Fruit fly (Drosophila melanogaster): Measurements from ENCODE around the gene S6k.

Gene S6k

DNA sequence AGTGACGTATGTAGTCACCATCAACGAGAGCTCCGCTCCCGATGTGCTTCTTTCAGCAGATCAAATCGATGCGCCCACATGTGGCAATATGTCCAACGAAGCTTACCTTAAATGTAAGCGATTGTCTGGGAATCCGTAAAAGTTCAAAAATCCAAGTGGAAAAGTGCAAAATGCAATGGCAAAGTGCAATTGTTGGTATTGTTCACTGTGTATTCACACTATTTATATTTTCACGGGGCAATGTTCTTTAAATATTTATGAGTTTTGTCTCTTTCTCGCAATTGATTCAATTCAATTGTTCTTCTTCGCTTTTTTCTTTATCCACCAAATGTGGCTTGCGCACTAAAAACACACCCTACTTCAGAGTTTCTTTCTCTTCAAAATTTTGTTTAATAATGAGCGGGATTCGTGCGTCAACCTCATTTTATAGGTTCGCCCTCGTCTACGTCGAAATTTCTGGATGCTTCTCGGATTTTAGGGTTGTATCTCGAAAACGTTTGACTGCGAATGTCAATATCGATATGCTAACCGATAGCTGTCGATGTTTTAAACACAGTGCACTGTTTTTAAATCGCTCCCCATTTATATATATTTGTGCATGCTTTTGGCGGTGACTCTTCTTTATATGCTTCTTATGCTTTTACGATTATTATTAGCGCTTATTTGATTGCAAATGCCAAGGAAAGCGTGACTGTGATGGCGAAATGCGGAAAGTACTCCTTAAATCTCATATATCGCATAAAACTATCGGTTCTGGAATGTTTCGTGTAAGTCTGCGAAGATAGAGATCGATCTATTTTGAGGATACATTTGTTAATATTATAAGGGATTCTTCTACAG is 58.8 kb downstream of the S6k start, which contains the start of gene DnaJ-1 (continued):
- TF ChIP-seq pita (GFP tag; optimal IDR thresholded peaks at IDR 0.05) (no peak), Hr39 (optimal IDR thresholded peaks at IDR 0.05) (no peak), HHEX (GFP tag; optimal IDR thresholded peaks at IDR 0.05) (peak; percentile 33), CG2712 (tag; optimal IDR thresholded peaks at IDR 0.05) (peak; percentile 22), Side (GFP tag; optimal IDR thresholded peaks at IDR 0.05) (peak; percentile 43), CG4404 (GFP tag; IDR thresholded peaks at IDR 0.05) (no peak), hbn (GFP tag; IDR thresholded peaks at IDR 0.05; ENCODE audit: partially characterized antibody) (peak; percentile 98), Scr (GFP tag; IDR thresholded peaks at IDR 0.05; ENCODE audit: partially characterized antibody) (peak; percentile 98), Lhr (GFP tag; optimal IDR thresholded peaks at IDR 0.05) (peak; percentile 18), CG7357 (GFP tag; IDR thresholded peaks at IDR 0.05) (peak; percentile 90), CG12236 (GFP tag; optimal IDR thresholded peaks at IDR 0.05) (no peak), Pdp1 (GFP tag; optimal IDR thresholded peaks at IDR 0.05) (peak in 1 of 2 experiments; percentile 59), Dad (GFP tag; optimal IDR thresholded peaks at IDR 0.05) (no peak), Ssrp (tag; optimal IDR thresholded peaks at IDR 0.05) (peak; percentile 9), btn (GFP tag; optimal IDR thresholded peaks at IDR 0.05) (no peak), Nf-YB (GFP tag; optimal IDR thresholded peaks at IDR 0.05) (peak; percentile 34), CG4707 (GFP tag; optimal IDR thresholded peaks at IDR 0.05) (peak; percentile 57), CG10209 (GFP tag; optimal IDR thresholded peaks at IDR 0.05) (no peak), Med (GFP tag) (peak; percentile 90), Nf-YA (GFP tag; IDR thresholded peaks at IDR 0.05) (no peak), ash1 (GFP tag; optimal IDR thresholded peaks at IDR 0.05) (no peak), PHDP (tag; optimal IDR thresholded peaks at IDR 0.05) (peak; percentile 31), Chrac-16 (GFP tag; optimal IDR thresholded peaks at IDR 0.05) (no peak), vfl (GFP tag; optimal IDR thresholded peaks at IDR 0.05) (no peak), CG1233 (GFP tag; optimal IDR thresholded peaks at IDR 0.05) (no peak), Trl (optimal IDR thresholded peaks at IDR 0.05) (peak in 1 of 2 experiments; percentile 17), Trl (GFP tag; optimal IDR thresholded peaks at IDR 0.05) (no peak), Sox100B (GFP tag; optimal IDR thresholded peaks at IDR 0.05) (no peak), bsh (GFP tag; optimal IDR thresholded peaks at IDR 0.05) (peak; percentile 19 to 20), CG6272 (GFP tag; IDR thresholded peaks at IDR 0.05) (peak; percentile 50; the same call in 1 of the 2 replicates), tio (GFP tag; optimal IDR thresholded peaks at IDR 0.05) (no peak), repo (GFP tag; optimal IDR thresholded peaks at IDR 0.05) (no peak), Opbp (GFP tag; IDR thresholded peaks at IDR 0.05; ENCODE audit: partially characterized antibody) (peak; percentile 96), CG7987 (GFP tag; optimal IDR thresholded peaks at IDR 0.05) (no peak), nom (GFP tag; optimal IDR thresholded peaks at IDR 0.05) (peak; percentile 92), CG10321 (GFP tag; IDR thresholded peaks at IDR 0.05) (no peak), ab (GFP tag; optimal IDR thresholded peaks at IDR 0.05) (no peak), CG17385 (GFP tag; optimal IDR thresholded peaks at IDR 0.05) (peak; percentile 76), CG16813 (GFP tag; IDR thresholded peaks at IDR 0.05; ENCODE audit: partially characterized antibody) (peak; percentile 99), en (GFP tag; optimal IDR thresholded peaks at IDR 0.05) (no peak), CG14014 (GFP tag; IDR thresholded peaks at IDR 0.05) (0 out of 2 replicates have a peak, but pooled peaks have one; percentile 11), CG18764 (GFP tag; optimal IDR thresholded peaks at IDR 0.05) (no peak), schlank (tag; optimal IDR thresholded peaks at IDR 0.05) (no peak), CG4730 (GFP tag; IDR thresholded peaks at IDR 0.05) (no peak), Atf3 (GFP tag; optimal IDR thresholded peaks at IDR 0.05) (no peak), kah (GFP tag; optimal IDR thresholded peaks at IDR 0.05) (peak; percentile 53), Dek (tag; optimal IDR thresholded peaks at IDR 0.05) (peak; percentile 37), CG32767 (GFP tag; IDR thresholded peaks at IDR 0.05) (0 out of 2 replicates have a peak, but pooled peaks have one; percentile 16), Taf1 (GFP tag; IDR thresholded peaks at IDR 0.05) (no peak)

Data from whole organism, embryonic.